Fruit fly (Drosophila melanogaster): ENCODE measurements around the gene Sox100B.

DNA sequence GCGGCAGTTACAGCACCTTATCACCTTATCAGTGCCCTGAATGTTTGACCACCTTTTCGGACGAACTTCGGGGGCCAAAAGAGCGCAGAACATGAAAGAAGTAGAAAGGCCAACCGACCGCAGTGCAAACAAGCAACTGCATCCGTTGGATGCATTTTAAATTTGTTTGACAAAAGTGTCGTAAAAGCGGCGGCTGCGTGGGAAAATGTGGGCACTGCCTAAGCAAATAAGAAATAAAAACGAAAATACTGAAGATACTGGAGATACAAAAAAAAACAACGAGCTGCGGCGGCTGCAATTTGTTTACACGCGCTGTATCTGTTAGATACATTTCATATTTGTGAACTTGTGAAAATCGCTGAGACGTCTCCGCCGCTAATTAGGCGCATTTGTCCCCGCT lies 5.7 kb downstream of the Sox100B start:
- TF ChIP-seq fd96Ca (GFP tag; IDR thresholded peaks at IDR 0.05) (no peak), rn (GFP tag; IDR thresholded peaks at IDR 0.05) (no peak)

Data from whole organism, pupa.